Worm (Caenorhabditis elegans): ENCODE results near the gene str-151.

str-151 gene

DNA sequence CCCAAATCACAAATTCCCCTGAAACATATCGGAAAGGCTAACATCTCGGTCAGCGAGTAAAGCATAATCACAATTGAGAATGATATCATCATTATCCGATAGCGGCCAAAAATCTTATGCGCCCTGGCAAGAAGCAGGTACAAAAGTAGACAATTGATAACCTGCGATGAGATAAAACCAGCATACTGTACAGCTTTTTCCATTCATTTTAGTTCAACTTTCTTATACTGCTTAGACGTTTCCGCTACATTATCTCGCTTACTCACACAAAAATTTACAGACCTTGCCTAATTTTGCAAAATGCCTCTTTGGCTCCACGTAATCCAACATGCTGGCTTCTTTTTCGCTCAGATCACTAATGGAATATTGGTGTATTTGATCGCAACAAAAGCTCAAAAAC, 7.0 kb downstream of the str-151 start, which contains the start of gene str-150:
str-150 (plus strand) TSS at position 301 of the 400 bp plus-strand sequence.
- TF ChIP-seq nhr-28 (tag; optimal IDR thresholded peaks at IDR 0.05) (no peak), elt-3 (tag; optimal IDR thresholded peaks at IDR 0.05) (no peak), unc-62 (GFP tag; optimal IDR thresholded peaks at IDR 0.05) (no peak), lin-32 (GFP tag; optimal IDR thresholded peaks at IDR 0.05) (no peak), nhr-12 (tag; optimal IDR thresholded peaks at IDR 0.05) (no peak), blmp-1 (tag; optimal IDR thresholded peaks at IDR 0.05) (no peak), sem-2 (GFP tag; optimal IDR thresholded peaks at IDR 0.05) (no peak), M03D4.4 (tag; optimal IDR thresholded peaks at IDR 0.05) (no peak)

DNA sequence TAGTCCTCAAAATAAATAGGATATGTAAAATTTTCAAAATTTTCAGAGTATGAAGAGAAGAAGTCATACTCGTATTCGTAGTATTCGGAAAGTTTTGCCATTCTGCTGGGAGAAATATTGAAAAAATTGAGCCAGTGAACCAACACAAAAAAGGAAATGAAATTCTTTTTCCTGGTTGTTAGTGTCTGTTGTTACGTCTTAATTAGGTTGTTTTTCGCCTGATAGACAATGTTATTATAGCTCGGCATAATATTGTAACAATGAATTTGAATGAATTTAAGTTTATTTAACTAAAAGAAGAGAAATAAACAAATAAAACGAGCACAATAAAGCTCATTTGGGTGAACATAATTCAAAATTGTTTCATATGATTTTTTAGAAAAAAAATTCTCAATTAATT, 12.4 kb downstream of the str-151 start, which contains the start of gene srw-73:
srw-73 (minus strand) TSS at position 101 of the 400 bp plus-strand sequence.
- TF ChIP-seq zip-8 (tag; optimal IDR thresholded peaks at IDR 0.05) (no peak), elt-3 (tag; optimal IDR thresholded peaks at IDR 0.05) (no peak), unc-62 (GFP tag; optimal IDR thresholded peaks at IDR 0.05) (no peak)

DNA sequence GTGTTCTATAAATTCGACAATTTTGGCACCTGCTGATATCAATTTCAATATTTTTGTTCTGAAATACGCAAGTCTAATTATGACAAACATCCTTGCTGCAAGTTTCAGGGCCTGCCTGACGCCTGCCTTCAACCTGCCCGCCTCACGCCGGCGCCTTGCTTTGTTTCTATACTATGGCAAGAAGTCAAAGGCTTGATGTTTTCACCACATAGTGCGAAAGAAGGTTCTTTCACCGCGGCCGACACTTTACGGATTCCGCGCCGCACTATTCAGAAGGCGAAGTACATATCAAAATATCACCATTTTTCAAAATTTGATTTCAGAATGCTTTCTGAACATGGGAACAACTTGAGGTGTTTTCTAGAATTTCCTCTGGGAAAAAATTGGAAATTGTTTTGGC, 13.5 kb downstream of the str-151 start:
- TF ChIP-seq ztf-11 (tag; optimal IDR thresholded peaks at IDR 0.05), result no peak
- no peak for TF ChIP-seq lin-32 (GFP tag; optimal IDR thresholded peaks at IDR 0.05)
- TF ChIP-seq unc-120 (tag; optimal IDR thresholded peaks at IDR 0.05; ENCODE audit: poor library complexity, severe bottlenecking), result no peak

DNA sequence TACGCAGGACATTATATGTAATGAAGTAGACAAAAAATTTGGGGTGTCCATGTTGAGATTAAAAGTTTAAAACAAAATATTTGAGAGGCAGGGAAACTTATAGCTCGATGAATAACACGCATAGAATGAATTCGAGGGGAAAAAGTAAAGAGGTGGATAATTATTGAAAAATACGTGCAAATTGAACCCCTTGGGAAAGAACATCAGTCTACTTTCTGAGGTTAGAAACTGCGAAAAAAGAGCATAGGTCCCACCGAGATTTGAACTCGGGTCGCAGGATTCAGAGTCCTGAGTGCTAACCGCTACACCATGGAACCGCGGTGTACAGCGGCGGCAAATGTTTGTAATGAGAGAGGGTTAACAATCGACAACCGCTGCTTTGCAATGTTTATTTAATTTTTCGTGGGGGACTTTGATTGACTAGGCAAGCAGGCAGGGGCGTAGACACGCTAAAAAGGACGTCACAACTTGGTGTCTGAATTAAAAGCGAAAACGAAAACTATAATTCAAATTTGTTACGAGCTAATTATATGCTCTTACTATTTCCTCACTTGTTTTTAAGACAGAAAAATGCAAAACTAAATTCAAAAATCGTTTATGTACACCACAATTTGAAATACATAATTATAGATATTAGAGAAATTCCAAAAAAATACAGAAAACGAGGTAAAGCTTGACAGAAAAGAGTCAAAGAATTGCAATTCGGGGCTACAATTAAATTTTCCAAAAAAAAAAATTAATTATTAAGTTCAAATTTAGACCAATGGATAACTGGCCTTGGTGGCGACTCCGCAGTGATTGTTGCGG, 16.2 kb downstream of the str-151 start, which contains the start of gene srh-269:
srh-269 (minus strand) TSS at position 51 of the 807 bp plus-strand sequence.
- peak; percentile 71 for TF ChIP-seq mls-2 (tag; optimal IDR thresholded peaks at IDR 0.05)
- no peak for TF ChIP-seq ces-1 (GFP tag; optimal IDR thresholded peaks at IDR 0.05)
- no peak for TF ChIP-seq lin-13 (tag; optimal IDR thresholded peaks at IDR 0.05)
- TF ChIP-seq elt-1 (tag; optimal IDR thresholded peaks at IDR 0.05; ENCODE audit: borderline replicate concordance, insufficient read depth), result no peak
- TF ChIP-seq ceh-43 (GFP tag; optimal IDR thresholded peaks at IDR 0.05), result peak; percentile 59
- TF ChIP-seq bed-3 (GFP tag; optimal IDR thresholded peaks at IDR 0.05), result peak; percentile 52
- peak; percentile 57 for TF ChIP-seq sem-2 (GFP tag; optimal IDR thresholded peaks at IDR 0.05)
- TF ChIP-seq unc-62 (GFP tag; optimal IDR thresholded peaks at IDR 0.05), result no peak
- TF ChIP-seq tbx-8 (GFP tag; optimal IDR thresholded peaks at IDR 0.05), result no peak
- TF ChIP-seq drap-1 (GFP tag; optimal IDR thresholded peaks at IDR 0.05), result peak; percentile 79
- peak; percentile 73 for TF ChIP-seq ceh-83 (GFP tag; optimal IDR thresholded peaks at IDR 0.05)
- TF ChIP-seq zip-8 (tag; optimal IDR thresholded peaks at IDR 0.05), result no peak
- TF ChIP-seq mep-1 (tag; optimal IDR thresholded peaks at IDR 0.05), result no peak
- peak; percentile 71 for TF ChIP-seq unc-120 (tag; optimal IDR thresholded peaks at IDR 0.05; ENCODE audit: poor library complexity, severe bottlenecking)
- no peak for TF ChIP-seq nhr-12 (tag; optimal IDR thresholded peaks at IDR 0.05)
- no peak for TF ChIP-seq ceh-39 (tag; optimal IDR thresholded peaks at IDR 0.05)
- TF ChIP-seq blmp-1 (tag; optimal IDR thresholded peaks at IDR 0.05), result no peak
- peak; percentile 75 for TF ChIP-seq cnd-1 (tag; optimal IDR thresholded peaks at IDR 0.05)
- TF ChIP-seq M03D4.4 (tag; optimal IDR thresholded peaks at IDR 0.05), result peak; percentile 74
- peak; percentile 49 for TF ChIP-seq flh-1 (GFP tag; optimal IDR thresholded peaks at IDR 0.05)
- no peak for TF ChIP-seq pha-4 (tag; optimal IDR thresholded peaks at IDR 0.05)
- peak; percentile 54 for TF ChIP-seq ham-2 (GFP tag; optimal IDR thresholded peaks at IDR 0.05)
- no peak for TF ChIP-seq nhr-76 (tag; optimal IDR thresholded peaks at IDR 0.05)
- TF ChIP-seq elt-3 (tag; optimal IDR thresholded peaks at IDR 0.05), result no peak
- no peak for TF ChIP-seq nhr-28 (tag; optimal IDR thresholded peaks at IDR 0.05)
- TF ChIP-seq sptf-1 (tag; optimal IDR thresholded peaks at IDR 0.05), result peak; percentile 81
- TF ChIP-seq mab-5 (tag; optimal IDR thresholded peaks at IDR 0.05), result no peak
- TF ChIP-seq lin-32 (GFP tag; optimal IDR thresholded peaks at IDR 0.05), result peak; percentile 58
- no peak for TF ChIP-seq snpc-4 (tag; optimal IDR thresholded peaks at IDR 0.05)
- TF ChIP-seq ztf-11 (tag; optimal IDR thresholded peaks at IDR 0.05), result peak; percentile 37

Measured in whole organism, mixed stage, embryonic.